Worm (Caenorhabditis elegans) whole organism, L3 larva: Measurements from ENCODE around the gene unc-93.

Experiments used
- R02D3.7 ChIP-seq: fragments of 150-350 bp; optimal IDR thresholded peaks from 2 replicates; lab custom pipeline; 2014; ENCODE audit warnings: missing biosample characterization, missing genetic modification characterization
- ZK546.5 ChIP-seq: sonication (generic microtip); optimal IDR thresholded peaks from 2 replicates; lab custom pipeline; 2017; ENCODE audit warnings: missing biosample characterization, missing genetic modification characterization
- aly-2 ChIP-seq: fragments of 150-350 bp; optimal IDR thresholded peaks from 2 replicates; lab custom pipeline; 2014; ENCODE audit warnings: missing biosample characterization, missing genetic modification characterization
- ceh-16 ChIP-seq: sonication (generic microtip); optimal IDR thresholded peaks from 2 replicates; lab custom pipeline; 2017; ENCODE audit warnings: missing biosample characterization, missing genetic modification characterization
- ceh-28 ChIP-seq: fragments of 150-350 bp; optimal IDR thresholded peaks from 2 replicates; lab custom pipeline; 2014; ENCODE audit warnings: missing biosample characterization, missing genetic modification reagents, missing genetic modification characterization
- ceh-9 ChIP-seq: sonication (generic microtip); optimal IDR thresholded peaks from 2 replicates; lab custom pipeline; 2018; ENCODE audit warnings: missing biosample characterization, missing genetic modification characterization
- egl-5 ChIP-seq: fragments of 150-350 bp; optimal IDR thresholded peaks from 2 replicates; lab custom pipeline; 2017; ENCODE audit warnings: missing biosample characterization, missing genetic modification reagents, missing genetic modification characterization, inconsistent platforms
- elt-3 ChIP-seq, 3 experiments: fragments of 150-350 bp in 1 of 3; sonication (generic microtip) in 2 of 3; optimal IDR thresholded peaks; 2 replicates in 2 of 3; 4 replicates in 1 of 3; lab custom pipeline; 2014 to 2017; ENCODE audit warnings: missing biosample characterization in 3 of 3, missing genetic modification characterization in 3 of 3
- eor-1 ChIP-seq, 2 experiments: fragments of 150-350 bp; optimal IDR thresholded peaks; 2 replicates each; lab custom pipeline; 2014 to 2018; ENCODE audit warnings: missing biosample characterization in 2 of 2, missing genetic modification characterization in 2 of 2
- hmg-11 ChIP-seq: sonication (generic microtip); optimal IDR thresholded peaks from 2 replicates; lab custom pipeline; 2016; ENCODE audit warnings: missing genetic modification characterization, missing compliant biosample characterization
- jun-1 ChIP-seq: fragments of 150-350 bp; optimal IDR thresholded peaks from 2 replicates; lab custom pipeline; 2014; ENCODE audit warnings: missing biosample characterization, missing genetic modification reagents, missing genetic modification characterization
- lin-39 ChIP-seq: fragments of 150-350 bp; optimal IDR thresholded peaks from 2 replicates; lab custom pipeline; 2018; ENCODE audit warnings: missing biosample characterization, missing genetic modification reagents, missing genetic modification characterization
- mdl-1 ChIP-seq: fragments of 150-350 bp; optimal IDR thresholded peaks from 2 replicates; lab custom pipeline; 2014; ENCODE audit warnings: missing biosample characterization, missing genetic modification characterization
- mml-1 ChIP-seq: fragments of 150-350 bp; sonication (generic microtip); optimal IDR thresholded peaks from 3 replicates; lab custom pipeline; 2014; ENCODE audit warnings: missing biosample characterization, missing genetic modification characterization
- nhr-11 ChIP-seq: fragments of 150-350 bp; optimal IDR thresholded peaks from 2 replicates; lab custom pipeline; 2014; ENCODE audit warnings: missing biosample characterization, missing genetic modification characterization
- nhr-23 ChIP-seq: fragments of 150-350 bp; optimal IDR thresholded peaks from 2 replicates; lab custom pipeline; 2014; ENCODE audit warnings: missing biosample characterization, missing genetic modification reagents, missing genetic modification characterization
- nhr-43 ChIP-seq: sonication (generic microtip); optimal IDR thresholded peaks from 2 replicates; lab custom pipeline; 2016; ENCODE audit warnings: mild to moderate bottlenecking, missing genetic modification characterization, missing compliant biosample characterization; ENCODE audit not compliant: poor library complexity, severe bottlenecking
- nhr-76 ChIP-seq: fragments of 150-350 bp; sonication (generic microtip); optimal IDR thresholded peaks from 5 replicates; lab custom pipeline; 2014; ENCODE audit warnings: missing biosample characterization, missing genetic modification characterization
- pqm-1 ChIP-seq: fragments of 150-350 bp; optimal IDR thresholded peaks from 2 replicates; lab custom pipeline; 2017; ENCODE audit warnings: missing biosample characterization, missing genetic modification characterization, inconsistent platforms
- sea-2 ChIP-seq: fragments of 150-350 bp; sonication (generic microtip); optimal IDR thresholded peaks from 4 replicates; lab custom pipeline; 2014; ENCODE audit warnings: missing biosample characterization, missing genetic modification reagents, missing genetic modification characterization
- tbx-2 ChIP-seq: sonication (generic microtip); optimal IDR thresholded peaks from 2 replicates; lab custom pipeline; 2016; ENCODE audit warnings: mild to moderate bottlenecking, missing genetic modification characterization, missing compliant biosample characterization
- unc-39 ChIP-seq: sonication (generic microtip); optimal IDR thresholded peaks from 4 replicates; lab custom pipeline; 2017; ENCODE audit warnings: missing biosample characterization, missing genetic modification characterization
- zag-1 ChIP-seq: fragments of 150-350 bp; optimal IDR thresholded peaks from 2 replicates; lab custom pipeline; 2014; ENCODE audit warnings: missing biosample characterization, missing genetic modification characterization

The unc-93 gene

ce11 chrIII:3694572-3694971 lies 50.4 kb downstream of the unc-93 start, which contains the start of gene npr-15:
npr-15 (minus strand) TSS chrIII:3694672.
- TF ChIP-seq R02D3.7 (tag; lab: Kevin White, UChicago) (no peak), sea-2 (GFP tag; lab: Kevin White, UChicago) (no peak), tbx-2 (tag; lab: Kevin White, UChicago) (no peak), mml-1 (tag; lab: Kevin White, UChicago) (no peak), aly-2 (tag; lab: Kevin White, UChicago) (no peak), nhr-23 (no peak), ZK546.5 (no peak), ceh-16 (tag; lab: Kevin White, UChicago) (no peak), ceh-28 (tag; lab: Kevin White, UChicago) (no peak), lin-39 (tag; lab: Kevin White, UChicago) (no peak), pqm-1 (tag; lab: Kevin White, UChicago) (no peak), zag-1 (tag; lab: Kevin White, UChicago) (no peak), unc-39 (tag; lab: Kevin White, UChicago) (no peak)

- TF ChIP-seq jun-1 (tag; lab: Kevin White, UChicago) (no peak), nhr-43 (tag; lab: Kevin White, UChicago) (no peak), ceh-9 (tag; lab: Kevin White, UChicago) (no peak), egl-5 (tag; lab: Kevin White, UChicago) (no peak), aly-2 (tag; lab: Kevin White, UChicago) (no peak), mdl-1 (tag; lab: Kevin White, UChicago) (no peak), hmg-11 (tag; lab: Kevin White, UChicago) (no peak), nhr-23 (no peak), eor-1 (tag; optimal IDR thresholded peaks at IDR 0.05; lab: Kevin White, UChicago) (no peak), nhr-76 (tag; lab: Kevin White, UChicago) (no peak), R02D3.7 (tag; lab: Kevin White, UChicago) (no peak), lin-39 (tag; lab: Kevin White, UChicago) (no peak), ZK546.5 (no peak), elt-3 (tag; optimal IDR thresholded peaks at IDR 0.05; lab: Kevin White, UChicago) (no peak), nhr-11 (no peak)
Observed at ce11 chrIII:3698366-3698765, 54.2 kb downstream of the unc-93 start.
